Worm (Caenorhabditis elegans) whole organism, L1 larva: ENCODE results near the gene F55F10.3.

ENCODE experiments used
- C04F5.9 ChIP-seq: sonication (generic microtip); optimal IDR thresholded peaks from 2 replicates; lab custom pipeline; 2016; ENCODE audit warnings: missing genetic modification characterization, missing compliant biosample characterization
- C16A3.4 ChIP-seq: fragments of 150-350 bp; optimal IDR thresholded peaks from 2 replicates; lab custom pipeline; 2014; ENCODE audit warnings: missing biosample characterization, missing genetic modification characterization
- F16B12.6 ChIP-seq: fragments of 150-350 bp; optimal IDR thresholded peaks from 2 replicates; lab custom pipeline; 2014; ENCODE audit warnings: missing biosample characterization, missing genetic modification characterization
- Y116A8C.19 ChIP-seq: sonication (generic microtip); optimal IDR thresholded peaks from 2 replicates; lab custom pipeline; 2016; ENCODE audit warnings: missing compliant biosample characterization, missing genetic modification characterization, borderline replicate concordance
- aha-1 ChIP-seq: fragments of 150-350 bp; optimal IDR thresholded peaks from 2 replicates; lab custom pipeline; 2014; ENCODE audit warnings: missing biosample characterization, missing genetic modification characterization
- blmp-1 ChIP-seq: fragments of 150-350 bp; optimal IDR thresholded peaks from 2 replicates; lab custom pipeline; 2014; ENCODE audit warnings: missing biosample characterization, missing genetic modification characterization
- ceh-8 ChIP-seq: fragments of 200-800 bp; sonication (Bioruptor generic); optimal IDR thresholded peaks from 2 replicates; lab custom pipeline; 2018; ENCODE audit warnings: mild to moderate bottlenecking, missing genetic modification characterization, moderate library complexity, missing compliant biosample characterization
- ceh-82 ChIP-seq, 3 experiments: fragments of 150-350 bp in 1 of 3; sonication (generic microtip) in 2 of 3; optimal IDR thresholded peaks; 2 replicates each; lab custom pipeline; 2014 to 2017; ENCODE audit warnings: missing biosample characterization in 3 of 3, missing genetic modification characterization in 3 of 3
- ceh-88 ChIP-seq: fragments of 200-800 bp; sonication (Bioruptor generic); IDR thresholded peaks from 2 replicates; pipeline ENCODE4 v1.3.6; 2022; ENCODE audit warnings: missing genetic modification characterization, missing compliant biosample characterization
- ces-1 ChIP-seq: fragments of 150-350 bp; optimal IDR thresholded peaks from 2 replicates; lab custom pipeline; 2014; ENCODE audit warnings: missing biosample characterization, missing genetic modification reagents, missing genetic modification characterization
- efl-3 ChIP-seq: fragments of 200-800 bp; sonication (Bioruptor generic); optimal IDR thresholded peaks from 2 replicates; lab custom pipeline; 2018; ENCODE audit warnings: mild to moderate bottlenecking, missing genetic modification characterization, missing compliant biosample characterization
- egl-13 ChIP-seq: sonication (generic microtip); optimal IDR thresholded peaks from 2 replicates; lab custom pipeline; 2016; ENCODE audit warnings: missing genotype, missing genetic modification reagents, missing genetic modification characterization, missing compliant biosample characterization
- elt-2 ChIP-seq: sonication (generic microtip); optimal IDR thresholded peaks from 2 replicates; lab custom pipeline; 2016; ENCODE audit warnings: missing genetic modification characterization, mild to moderate bottlenecking, inconsistent platforms, missing compliant biosample characterization, missing genetic modification reagents
- elt-3 ChIP-seq, 6 experiments: fragments of 150-350 bp in 1 of 6; sonication (generic microtip); optimal IDR thresholded peaks; 2 replicates each; lab custom pipeline; 2017 to 2018; ENCODE audit warnings: missing biosample characterization in 6 of 6, missing genetic modification characterization in 6 of 6, inconsistent platforms in 1 of 6
- ets-5 ChIP-seq: fragments of 200-800 bp; sonication (Bioruptor generic); IDR thresholded peaks from 2 replicates; pipeline ENCODE4 v1.3.6; 2022; ENCODE audit warnings: missing genetic modification characterization, missing compliant biosample characterization
- fkh-10 ChIP-seq: sonication (generic microtip); optimal IDR thresholded peaks from 2 replicates; lab custom pipeline; 2017; ENCODE audit warnings: missing biosample characterization, missing genetic modification reagents, missing genetic modification characterization
- fos-1 ChIP-seq: fragments of 150-350 bp; optimal IDR thresholded peaks from 2 replicates; lab custom pipeline; 2014; ENCODE audit warnings: missing biosample characterization, missing genetic modification characterization
- grh-1 ChIP-seq: fragments of 200-800 bp; sonication (Bioruptor generic); IDR thresholded peaks from 2 replicates; pipeline ENCODE4 v1.3.6; 2022; ENCODE audit warnings: missing genetic modification reagents, missing genetic modification characterization, missing compliant biosample characterization
- hlh-4 ChIP-seq: sonication (generic microtip); optimal IDR thresholded peaks from 2 replicates; lab custom pipeline; 2016; ENCODE audit warnings: mild to moderate bottlenecking, missing genetic modification characterization, missing compliant biosample characterization
- irx-1 ChIP-seq: sonication (generic microtip); optimal IDR thresholded peaks from 2 replicates; lab custom pipeline; 2016; ENCODE audit warnings: missing genetic modification characterization, missing compliant biosample characterization
- jun-1 ChIP-seq: fragments of 150-350 bp; optimal IDR thresholded peaks from 2 replicates; lab custom pipeline; 2014; ENCODE audit warnings: missing biosample characterization, missing genetic modification reagents, missing genetic modification characterization
- lin-13 ChIP-seq: fragments of 150-350 bp; optimal IDR thresholded peaks from 2 replicates; lab custom pipeline; 2014; ENCODE audit warnings: missing biosample characterization, missing genetic modification reagents, missing genetic modification characterization
- lin-14 ChIP-seq: fragments of 200-800 bp; sonication (Bioruptor generic); optimal IDR thresholded peaks from 2 replicates; lab custom pipeline; 2018; ENCODE audit warnings: mild to moderate bottlenecking, missing genetic modification characterization, moderate library complexity, missing compliant biosample characterization
- lin-15B ChIP-seq: fragments of 150-350 bp; sonication (generic microtip); optimal IDR thresholded peaks from 3 replicates; lab custom pipeline; 2014; ENCODE audit warnings: missing biosample characterization, missing genetic modification characterization
- lin-35 ChIP-seq, 2 experiments: fragments of 150-350 bp; optimal IDR thresholded peaks; 2 replicates each; lab custom pipeline; 2014; ENCODE audit warnings: missing biosample characterization in 2 of 2, missing genetic modification characterization in 2 of 2, missing genetic modification reagents in 2 of 2
- lir-3 ChIP-seq: sonication (generic microtip); optimal IDR thresholded peaks from 2 replicates; lab custom pipeline; 2016; ENCODE audit warnings: mild to moderate bottlenecking, missing genetic modification characterization, moderate library complexity, missing compliant biosample characterization; ENCODE audit not compliant: poor library complexity
- lsy-2 ChIP-seq, 2 experiments: fragments of 150-350 bp; optimal IDR thresholded peaks; 2 replicates each; lab custom pipeline; 2014; ENCODE audit warnings: missing biosample characterization in 2 of 2, missing genetic modification characterization in 2 of 2
- mdl-1 ChIP-seq, 2 experiments: fragments of 150-350 bp; optimal IDR thresholded peaks; 2 replicates each; lab custom pipeline; 2014 to 2017; ENCODE audit warnings: missing biosample characterization in 2 of 2, missing genetic modification characterization in 2 of 2, inconsistent platforms in 1 of 2
- nhr-20 ChIP-seq: sonication (generic microtip); optimal IDR thresholded peaks from 2 replicates; lab custom pipeline; 2016; ENCODE audit warnings: mild to moderate bottlenecking, missing genetic modification characterization, missing compliant biosample characterization
- nhr-28 ChIP-seq: fragments of 150-350 bp; optimal IDR thresholded peaks from 2 replicates; lab custom pipeline; 2014; ENCODE audit warnings: missing biosample characterization, missing genetic modification characterization
- nhr-47 ChIP-seq: sonication (generic microtip); optimal IDR thresholded peaks from 2 replicates; lab custom pipeline; 2016; ENCODE audit warnings: mild to moderate bottlenecking, missing genetic modification characterization, moderate library complexity, missing compliant biosample characterization
- nhr-71 ChIP-seq: sonication (generic microtip); optimal IDR thresholded peaks from 2 replicates; lab custom pipeline; 2016; ENCODE audit warnings: mild to moderate bottlenecking, missing genetic modification characterization, moderate library complexity, missing compliant biosample characterization
- nhr-76 ChIP-seq: sonication (generic microtip); optimal IDR thresholded peaks from 2 replicates; lab custom pipeline; 2017; ENCODE audit warnings: missing biosample characterization, missing genetic modification characterization
- nhr-77 ChIP-seq: fragments of 150-350 bp; optimal IDR thresholded peaks from 2 replicates; lab custom pipeline; 2014; ENCODE audit warnings: missing biosample characterization, missing genetic modification characterization
- nhr-84 ChIP-seq: sonication (generic microtip); optimal IDR thresholded peaks from 2 replicates; lab custom pipeline; 2017; ENCODE audit warnings: missing biosample characterization, missing genetic modification characterization
- nhr-85 ChIP-seq: sonication (generic microtip); peaks from one replicate; lab custom pipeline; 2016; ENCODE audit warnings: missing genetic modification characterization, inconsistent platforms, missing compliant biosample characterization
- nhr-90 ChIP-seq: sonication (generic microtip); optimal IDR thresholded peaks from 2 replicates; lab custom pipeline; 2016; ENCODE audit warnings: mild to moderate bottlenecking, missing genetic modification characterization, missing compliant biosample characterization; ENCODE audit not compliant: poor library complexity
- pqm-1 ChIP-seq: sonication (generic microtip); optimal IDR thresholded peaks from 3 replicates; lab custom pipeline; 2017; ENCODE audit warnings: missing biosample characterization, missing genetic modification characterization
- rnt-1 ChIP-seq: sonication (generic microtip); optimal IDR thresholded peaks from 2 replicates; lab custom pipeline; 2016; ENCODE audit warnings: mild to moderate bottlenecking, missing genetic modification characterization, moderate library complexity, missing compliant biosample characterization
- snpc-4 ChIP-seq: fragments of 150-350 bp; optimal IDR thresholded peaks from 2 replicates; lab custom pipeline; 2014; ENCODE audit warnings: missing biosample characterization, missing genetic modification characterization
- snu-23 ChIP-seq: sonication (generic microtip); optimal IDR thresholded peaks from 2 replicates; lab custom pipeline; 2016; ENCODE audit warnings: missing genetic modification characterization, missing compliant biosample characterization
- sup-37 ChIP-seq: fragments of 200-800 bp; sonication (Bioruptor generic); optimal IDR thresholded peaks from 2 replicates; lab custom pipeline; 2018; ENCODE audit warnings: mild to moderate bottlenecking, missing genetic modification characterization, missing compliant biosample characterization
- swsn-7 ChIP-seq: sonication (generic microtip); optimal IDR thresholded peaks from 2 replicates; lab custom pipeline; 2016; ENCODE audit warnings: missing genetic modification characterization, missing compliant biosample characterization
- tbx-2 ChIP-seq: sonication (generic microtip); optimal IDR thresholded peaks from 2 replicates; lab custom pipeline; 2016; ENCODE audit warnings: missing genetic modification characterization, missing compliant biosample characterization
- unc-86 ChIP-seq: sonication (generic microtip); optimal IDR thresholded peaks from 2 replicates; lab custom pipeline; 2016; ENCODE audit warnings: missing genetic modification characterization, missing compliant biosample characterization
- unc-98 ChIP-seq: fragments of 200-800 bp; sonication (Bioruptor generic); IDR thresholded peaks from 2 replicates; pipeline ENCODE4 v1.3.6; 2022; ENCODE audit warnings: missing genetic modification characterization, missing compliant biosample characterization
- xbp-1 ChIP-seq: sonication (generic microtip); optimal IDR thresholded peaks from 2 replicates; lab custom pipeline; 2016; ENCODE audit warnings: missing genetic modification characterization, missing compliant biosample characterization
- zag-1 ChIP-seq: fragments of 150-350 bp; optimal IDR thresholded peaks from 2 replicates; lab custom pipeline; 2014; ENCODE audit warnings: missing biosample characterization, missing genetic modification characterization
- zip-4 ChIP-seq: fragments of 200-800 bp; sonication (Bioruptor generic); optimal IDR thresholded peaks from 2 replicates; lab custom pipeline; 2018; ENCODE audit warnings: mild to moderate bottlenecking, missing genetic modification characterization, moderate library complexity, missing compliant biosample characterization
- ztf-11 ChIP-seq, 2 experiments: sonication (generic microtip); optimal IDR thresholded peaks; 2 replicates each; lab custom pipeline; 2016 to 2017; ENCODE audit warnings: missing genetic modification characterization in 2 of 2, missing biosample characterization in 1 of 2, missing compliant biosample characterization in 1 of 2

Gene F55F10.3

DNA sequence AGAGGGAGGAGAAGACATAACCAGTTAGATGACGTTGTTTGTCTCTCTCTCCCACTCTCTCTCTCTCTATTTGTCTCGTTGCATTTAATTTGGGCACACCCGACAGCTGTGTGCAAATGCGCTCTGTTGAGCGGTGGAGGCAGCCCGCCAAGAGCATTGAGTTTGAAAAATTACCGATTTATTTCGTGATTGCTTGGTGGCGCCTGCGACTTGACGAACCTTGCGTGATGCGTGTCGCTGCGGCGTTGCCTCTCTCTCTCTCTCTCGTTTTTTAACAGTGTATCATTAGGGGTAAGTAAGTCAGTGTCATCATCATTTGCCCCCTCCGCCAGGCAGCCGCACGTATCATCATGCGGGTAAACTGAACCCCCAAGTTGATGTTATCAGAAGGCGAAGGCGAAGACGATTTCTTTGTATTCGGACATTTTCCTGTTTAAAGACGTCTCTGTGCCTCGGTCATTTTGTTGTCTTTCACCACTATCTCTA lies 46.3 kb downstream of the F55F10.3 start (continued):
- TF ChIP-seq lin-15B (tag; lab: Kevin White, UChicago) (peak; percentile 73), lsy-2 (tag; optimal IDR thresholded peaks at IDR 0.05; lab: Kevin White, UChicago) (peak; percentile 47 to 79), ztf-11 (tag; optimal IDR thresholded peaks at IDR 0.05; lab: Kevin White, UChicago) (peak in 1 of 2 experiments; percentile 41), elt-2 (tag; lab: Kevin White, UChicago) (peak; percentile 64), mdl-1 (tag; optimal IDR thresholded peaks at IDR 0.05; lab: Kevin White, UChicago) (peak in 1 of 2 experiments; percentile 55), nhr-76 (tag; lab: Kevin White, UChicago) (no peak), ets-5 (GFP tag; lab: Robert Waterston, UW) (no peak), nhr-77 (tag; lab: Kevin White, UChicago) (peak; percentile 52), rnt-1 (tag; lab: Kevin White, UChicago) (peak; percentile 60), ceh-82 (tag; optimal IDR thresholded peaks at IDR 0.05; lab: Kevin White, UChicago) (peak; percentile 16 to 77 (median 61)), lin-35 (GFP tag; optimal IDR thresholded peaks at IDR 0.05; lab: Kevin White, UChicago) (peak; percentile 81 to 86), elt-3 (tag; optimal IDR thresholded peaks at IDR 0.05; lab: Kevin White, UChicago) (peak in 1 of 6 experiments; percentile 49), nhr-71 (tag; lab: Kevin White, UChicago) (peak; percentile 87), irx-1 (no peak), nhr-85 (tag; lab: Kevin White, UChicago) (peak; percentile 91), Y116A8C.19 (tag; lab: Kevin White, UChicago) (no peak), unc-86 (tag; lab: Kevin White, UChicago) (peak; percentile 62), lin-13 (GFP tag; lab: Kevin White, UChicago) (peak; percentile 77), sup-37 (peak; percentile 7), ces-1 (GFP tag; lab: Kevin White, UChicago) (no peak), swsn-7 (tag; lab: Kevin White, UChicago) (peak; percentile 76), F16B12.6 (tag; lab: Kevin White, UChicago) (peak; percentile 44)

DNA sequence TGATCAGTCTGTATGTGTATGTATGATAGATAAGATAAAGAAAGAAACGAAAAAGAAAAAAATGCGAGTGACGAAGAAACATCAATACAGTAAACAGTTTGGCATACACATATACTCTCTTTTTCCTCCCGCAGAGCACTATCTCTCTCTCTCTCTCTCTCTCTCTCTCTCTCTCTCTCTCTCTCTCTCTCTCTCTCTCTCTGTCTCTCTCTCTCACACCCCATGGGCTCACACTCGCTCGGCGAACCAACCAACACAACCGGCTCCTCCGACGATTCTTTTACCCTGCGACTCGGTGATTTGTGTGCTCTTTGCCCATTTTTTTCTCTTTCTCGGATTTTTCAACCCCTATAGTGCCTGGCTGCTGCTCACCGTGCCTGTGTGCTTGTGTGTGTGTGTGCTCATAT lies 47.3 kb downstream of the F55F10.3 start:
- TF ChIP-seq lin-14, result peak; percentile 67
- no peak for TF ChIP-seq ceh-82 (tag; optimal IDR thresholded peaks at IDR 0.05; lab: Kevin White, UChicago)
- peak; percentile 60 for TF ChIP-seq nhr-90 (tag; lab: Kevin White, UChicago)
- TF ChIP-seq irx-1, result peak; percentile 5
- peak; percentile 62 for TF ChIP-seq jun-1 (tag; lab: Kevin White, UChicago)
- peak; percentile 40 for TF ChIP-seq tbx-2 (tag; lab: Kevin White, UChicago)
- no peak for TF ChIP-seq efl-3 (GFP tag; lab: Kevin White, UChicago)
- no peak for TF ChIP-seq fos-1
- TF ChIP-seq nhr-20 (tag; lab: Kevin White, UChicago), result peak; percentile 53
- TF ChIP-seq blmp-1, result no peak
- TF ChIP-seq aha-1 (tag; lab: Kevin White, UChicago), result no peak
- no peak for TF ChIP-seq elt-3 (tag; optimal IDR thresholded peaks at IDR 0.05; lab: Kevin White, UChicago)
- TF ChIP-seq snu-23 (GFP tag; lab: Kevin White, UChicago), result peak; percentile 5
- no peak for TF ChIP-seq nhr-76 (tag; lab: Kevin White, UChicago)
- TF ChIP-seq lin-15B (tag; lab: Kevin White, UChicago), result no peak
- no peak for TF ChIP-seq zag-1 (tag; lab: Kevin White, UChicago)
- no peak for TF ChIP-seq ceh-8 (GFP tag; lab: Kevin White, UChicago)
- no peak for TF ChIP-seq C04F5.9 (tag; lab: Kevin White, UChicago)
- TF ChIP-seq nhr-47 (tag; lab: Kevin White, UChicago), result peak; percentile 32
- TF ChIP-seq grh-1 (GFP tag; lab: Robert Waterston, UW), result no peak
- TF ChIP-seq C16A3.4 (tag; lab: Kevin White, UChicago), result peak; percentile 3
- no peak for TF ChIP-seq nhr-84 (tag; lab: Kevin White, UChicago)
- TF ChIP-seq nhr-28 (tag; lab: Kevin White, UChicago), result no peak
- TF ChIP-seq snpc-4 (tag; lab: Kevin White, UChicago), result no peak
- no peak for TF ChIP-seq hlh-4 (tag; lab: Kevin White, UChicago)
- TF ChIP-seq fkh-10, result no peak
- peak; percentile 68 for TF ChIP-seq sup-37
- TF ChIP-seq unc-98 (GFP tag; lab: Robert Waterston, UW), result no peak
- no peak for TF ChIP-seq pqm-1 (tag; lab: Kevin White, UChicago)
- no peak for TF ChIP-seq lir-3 (tag; lab: Kevin White, UChicago)
- no peak for TF ChIP-seq xbp-1 (tag; lab: Kevin White, UChicago)
- no peak for TF ChIP-seq egl-13 (tag; lab: Kevin White, UChicago)
- no peak for TF ChIP-seq ces-1 (GFP tag; lab: Kevin White, UChicago)
- TF ChIP-seq Y116A8C.19 (tag; lab: Kevin White, UChicago), result no peak
- TF ChIP-seq ceh-88 (GFP tag; lab: Robert Waterston, UW), result no peak
- TF ChIP-seq zip-4, result peak; percentile 12
